Fruit fly (Drosophila melanogaster): ENCODE results near the gene AlaRS-m.

dm6 chr3L:5128214-5128613 lies 17.7 kb upstream of the AlaRS-m start:
- TF ChIP-seq CG8119 (GFP tag; IDR thresholded peaks at IDR 0.05) (peak; percentile 74), CG11902 (GFP tag; optimal IDR thresholded peaks at IDR 0.05) (no peak)

Data from whole organism, prepupa.